Worm (Caenorhabditis elegans): ENCODE measurements around the gene vha-6.

The vha-6 gene

DNA sequence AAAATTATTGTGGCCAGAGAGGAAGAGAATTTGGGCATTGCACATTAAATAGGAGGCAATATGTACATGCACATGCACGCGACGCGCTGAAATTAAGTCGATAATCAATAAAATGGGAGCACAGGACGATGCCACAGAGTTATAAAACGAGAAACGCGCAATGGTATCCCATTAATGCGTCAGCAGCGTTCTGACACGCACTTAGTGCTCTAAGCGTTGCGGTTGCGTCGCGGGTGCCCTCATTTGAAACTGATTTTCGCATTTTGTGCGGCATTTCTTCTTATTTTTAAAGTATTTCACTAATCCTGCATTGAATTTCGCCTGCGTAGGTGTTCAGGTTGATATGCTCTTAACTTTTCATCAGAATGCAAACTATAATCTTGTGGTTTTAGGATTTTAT is 14.8 kb upstream of the vha-6 start, which contains the start of gene rsp-1 (continued):
- TF ChIP-seq nhr-11 (tag; optimal IDR thresholded peaks at IDR 0.05) (peak; percentile 77), daf-16 (GFP tag; optimal IDR thresholded peaks at IDR 0.05) (peak; percentile 15 to 28), daf-16 (tag; optimal IDR thresholded peaks at IDR 0.05) (peak; percentile 65), unc-130 (GFP tag; optimal IDR thresholded peaks at IDR 0.05) (peak; percentile 44), nhr-28 (tag; optimal IDR thresholded peaks at IDR 0.05) (peak; percentile 79), nhr-76 (tag; optimal IDR thresholded peaks at IDR 0.05) (no peak), R02D3.7 (tag; optimal IDR thresholded peaks at IDR 0.05) (no peak), ama-1 (optimal IDR thresholded peaks at IDR 0.05) (peak; percentile 35), madf-9 (GFP tag; conservative IDR thresholded peaks at IDR 0.05) (peak; percentile 75; the same call in 1 of the 2 replicates), mep-1 (tag; optimal IDR thresholded peaks at IDR 0.05) (peak; percentile 95), mxl-3 (GFP tag; optimal IDR thresholded peaks at IDR 0.05) (peak; percentile 78), F44E2.7 (GFP tag; IDR thresholded peaks at IDR 0.05) (0 out of 2 replicates have a peak, but pooled peaks have one; percentile 49), nhr-102 (tag; optimal IDR thresholded peaks at IDR 0.05) (peak; percentile 87), dmd-6 (GFP tag; IDR thresholded peaks at IDR 0.05) (peak; percentile 87), nhr-48 (tag; optimal IDR thresholded peaks at IDR 0.05) (peak; percentile 82), dpl-1 (GFP tag; optimal IDR thresholded peaks at IDR 0.05) (peak; percentile 86), spr-1 (tag; optimal IDR thresholded peaks at IDR 0.05) (peak; percentile 80), madf-5 (GFP tag; IDR thresholded peaks at IDR 0.05) (no peak), snpc-4 (tag; optimal IDR thresholded peaks at IDR 0.05) (no peak), duxl-1 (tag; optimal IDR thresholded peaks at IDR 0.05; ENCODE audit: poor library complexity) (peak; percentile 85), F49E8.2 (tag; optimal IDR thresholded peaks at IDR 0.05; ENCODE audit: borderline replicate concordance) (peak; percentile 34), nhr-41 (GFP tag; IDR thresholded peaks at IDR 0.05) (no peak), lin-15B (tag; optimal IDR thresholded peaks at IDR 0.05) (no peak), unc-39 (tag; optimal IDR thresholded peaks at IDR 0.05) (no peak), set-16 (GFP tag; IDR thresholded peaks at IDR 0.05) (0 out of 2 replicates have a peak, but pooled peaks have one; percentile 7), ces-1 (GFP tag; optimal IDR thresholded peaks at IDR 0.05) (no peak), zip-2 (tag; optimal IDR thresholded peaks at IDR 0.05) (peak; percentile 55), daf-8 (GFP tag; IDR thresholded peaks at IDR 0.05) (no peak), F26F4.8 (GFP tag; conservative IDR thresholded peaks at IDR 0.05) (no peak), F37D6.2 (tag; optimal IDR thresholded peaks at IDR 0.05) (peak; percentile 78), sdz-12 (GFP tag; optimal IDR thresholded peaks at IDR 0.05) (no peak), skn-1 (tag; optimal IDR thresholded peaks at IDR 0.05) (no peak), egl-27 (tag; optimal IDR thresholded peaks at IDR 0.05) (no peak), fkh-10 (GFP tag; optimal IDR thresholded peaks at IDR 0.05) (peak; percentile 60), zag-1 (tag; optimal IDR thresholded peaks at IDR 0.05) (no peak), lir-3 (tag; optimal IDR thresholded peaks at IDR 0.05) (no peak), lsy-2 (tag; optimal IDR thresholded peaks at IDR 0.05) (peak; percentile 74 to 94), F10B5.3 (tag; optimal IDR thresholded peaks at IDR 0.05) (peak; percentile 41), ZK337.2 (GFP tag; IDR thresholded peaks at IDR 0.05) (no peak), fos-1 (tag; optimal IDR thresholded peaks at IDR 0.05) (no peak), lin-39 (tag; optimal IDR thresholded peaks at IDR 0.05) (no peak), T20F7.1 (GFP tag; optimal IDR thresholded peaks at IDR 0.05) (peak; percentile 90), daf-12 (tag; optimal IDR thresholded peaks at IDR 0.05) (no peak), nhr-77 (tag; optimal IDR thresholded peaks at IDR 0.05) (peak; percentile 92), lin-1 (GFP tag; IDR thresholded peaks at IDR 0.05) (peak; percentile 80), nhr-10 (tag; optimal IDR thresholded peaks at IDR 0.05) (no peak), hlh-11 (tag; optimal IDR thresholded peaks at IDR 0.05) (peak; percentile 91), ceh-62 (tag; optimal IDR thresholded peaks at IDR 0.05) (no peak), nhr-25 (tag; optimal IDR thresholded peaks at IDR 0.05; ENCODE audit: borderline replicate concordance, insufficient read depth) (peak; percentile 75), saeg-2 (GFP tag; IDR thresholded peaks at IDR 0.05) (no peak), mes-2 (tag; optimal IDR thresholded peaks at IDR 0.05; ENCODE audit: poor library complexity, severe bottlenecking) (peak; percentile 95), Y48G9A.11 (GFP tag; IDR thresholded peaks at IDR 0.05) (no peak)

Data from whole organism, L4 larva.